Fruit fly (Drosophila melanogaster) whole organism, embryonic: ENCODE results near the gene Traf4.
A peak's percentile ranks its signal among the peaks of the same experiment; 100 is the strongest.

Experiments
- Aef1 ChIP-seq: fragments of 200-800 bp; sonication (Bioruptor generic); IDR thresholded peaks from 3 replicates; pipeline ENCODE4 v1.3.6; 2022; ENCODE audit warnings: missing biosample characterization, missing genetic modification characterization
- Atf-2 ChIP-seq: fragments of 200-800 bp; sonication (Bioruptor generic); optimal IDR thresholded peaks from 2 replicates; lab custom pipeline; 2016; ENCODE audit warnings: missing biosample characterization, missing genetic modification characterization
- Blimp-1 ChIP-seq: fragments of 200-800 bp; sonication (Bioruptor generic); optimal IDR thresholded peaks from 3 replicates; lab custom pipeline; 2018; ENCODE audit warnings: missing biosample characterization, missing genetic modification characterization, mild to moderate bottlenecking, moderate library complexity, missing genetic modification reagents
- Bteb2 ChIP-seq: fragments of 200-800 bp; sonication (Bioruptor generic); optimal IDR thresholded peaks from 2 replicates; lab custom pipeline; 2016; ENCODE audit warnings: missing biosample characterization, missing genetic modification characterization
- CG10431 ChIP-seq: fragments of 200-800 bp; sonication (Bioruptor generic); optimal IDR thresholded peaks from 3 replicates; lab custom pipeline; 2018; ENCODE audit warnings: missing biosample characterization, mild to moderate bottlenecking, missing genetic modification characterization
- CG11398 ChIP-seq: fragments of 200-800 bp; sonication (Bioruptor generic); optimal IDR thresholded peaks from 2 replicates; lab custom pipeline; 2016; ENCODE audit warnings: missing biosample characterization, missing genetic modification characterization
- CG11695 ChIP-seq: fragments of 200-800 bp; sonication (Bioruptor generic); IDR thresholded peaks from 3 replicates; pipeline ENCODE4 v1.3.6; 2022; ENCODE audit warnings: missing biosample characterization, missing genetic modification characterization
- CG12071 ChIP-seq: fragments of 200-800 bp; sonication (Bioruptor generic); optimal IDR thresholded peaks from 3 replicates; lab custom pipeline; 2018; ENCODE audit warnings: missing biosample characterization, mild to moderate bottlenecking, missing genetic modification characterization
- CG14050 ChIP-seq: fragments of 200-800 bp; sonication (Bioruptor generic); IDR thresholded peaks from 3 replicates; pipeline ENCODE4 v1.3.6; 2022; ENCODE audit warnings: missing biosample characterization, missing genetic modification characterization
- CG1529 ChIP-seq: fragments of 200-800 bp; sonication (Bioruptor generic); optimal IDR thresholded peaks from 3 replicates; lab custom pipeline; 2018; ENCODE audit warnings: missing biosample characterization, missing genetic modification characterization
- CG15479 ChIP-seq: fragments of 200-800 bp; sonication (Bioruptor generic); optimal IDR thresholded peaks from 3 replicates; lab custom pipeline; 2019; ENCODE audit warnings: missing biosample characterization, mild to moderate bottlenecking, missing genetic modification characterization, moderate library complexity
- CG1603 ChIP-seq: fragments of 200-800 bp; sonication (Bioruptor generic); optimal IDR thresholded peaks from 2 replicates; lab custom pipeline; 2019; ENCODE audit warnings: missing biosample characterization, mild to moderate bottlenecking, missing genetic modification characterization, moderate library complexity
- CG17361 ChIP-seq: fragments of 200-800 bp; sonication (Bioruptor generic); IDR thresholded peaks from 3 replicates; pipeline ENCODE4 v1.3.6; 2022; ENCODE audit warnings: missing biosample characterization, missing genetic modification characterization
- CG1832 ChIP-seq: fragments of 200-800 bp; sonication (Bioruptor generic); optimal IDR thresholded peaks from 2 replicates; lab custom pipeline; 2017; ENCODE audit warnings: missing biosample characterization, mild to moderate bottlenecking, missing genetic modification characterization, inconsistent platforms
- CG3281 ChIP-seq: fragments of 200-800 bp; sonication (Bioruptor generic); optimal IDR thresholded peaks from 3 replicates; lab custom pipeline; 2017; ENCODE audit warnings: missing biosample characterization, mild to moderate bottlenecking, missing genetic modification characterization
- CG33213 ChIP-seq: fragments of 200-800 bp; sonication (Bioruptor generic); optimal IDR thresholded peaks from 3 replicates; lab custom pipeline; 2016; ENCODE audit warnings: missing biosample characterization, missing genetic modification characterization
- CG4282 ChIP-seq: fragments of 200-800 bp; sonication (Bioruptor generic); optimal IDR thresholded peaks from 2 replicates; lab custom pipeline; 2016; ENCODE audit warnings: missing biosample characterization, missing genetic modification characterization
- CG4404 ChIP-seq: fragments of 200-800 bp; sonication (Bioruptor generic); IDR thresholded peaks from 2 replicates; pipeline ENCODE4 v1.3.6; 2022; ENCODE audit warnings: missing biosample characterization, missing genetic modification characterization
- CG7271 ChIP-seq: fragments of 200-800 bp; sonication (Bioruptor generic); optimal IDR thresholded peaks from 2 replicates; lab custom pipeline; 2018; ENCODE audit warnings: missing biosample characterization, mild to moderate bottlenecking, missing genetic modification characterization, moderate library complexity
- CG7839 ChIP-seq: fragments of 200-800 bp; sonication (Bioruptor generic); optimal IDR thresholded peaks from 3 replicates; lab custom pipeline; 2018; ENCODE audit warnings: missing biosample characterization, mild to moderate bottlenecking, missing genetic modification characterization, moderate library complexity
- CG8478 ChIP-seq: fragments of >200 bp; optimal IDR thresholded peaks from 2 replicates; lab custom pipeline; 2018
- CG8924 ChIP-seq: fragments of 200-800 bp; optimal IDR thresholded peaks from 3 replicates; lab custom pipeline; 2019; ENCODE audit warnings: missing biosample characterization, mild to moderate bottlenecking, missing genetic modification characterization, moderate library complexity
- CG9437 ChIP-seq: fragments of 200-800 bp; sonication (Bioruptor generic); optimal IDR thresholded peaks from 2 replicates; lab custom pipeline; 2018; ENCODE audit warnings: missing biosample characterization, mild to moderate bottlenecking, missing genetic modification characterization
- CG9876 ChIP-seq: fragments of 200-800 bp; sonication (Bioruptor generic); optimal IDR thresholded peaks from 2 replicates; lab custom pipeline; 2016; ENCODE audit warnings: missing biosample characterization, missing genetic modification characterization
- Dad ChIP-seq: fragments of 200-800 bp; sonication (Bioruptor generic); optimal IDR thresholded peaks from 3 replicates; lab custom pipeline; 2016; ENCODE audit warnings: missing biosample characterization, missing genetic modification characterization
- Dp ChIP-seq: fragments of 200-800 bp; sonication (Bioruptor generic); optimal IDR thresholded peaks from 2 replicates; lab custom pipeline; 2018; ENCODE audit warnings: missing biosample characterization, mild to moderate bottlenecking, missing genetic modification characterization, moderate library complexity
- ERR ChIP-seq: fragments of 200-800 bp; sonication (Bioruptor generic); optimal IDR thresholded peaks from 2 replicates; lab custom pipeline; 2016; ENCODE audit warnings: missing biosample characterization, missing genetic modification characterization
- Elba2 ChIP-seq: fragments of 200-800 bp; sonication (Bioruptor generic); optimal IDR thresholded peaks from 3 replicates; lab custom pipeline; 2016; ENCODE audit warnings: missing biosample characterization, missing genetic modification characterization
- HHEX ChIP-seq: fragments of 200-800 bp; sonication (Bioruptor generic); optimal IDR thresholded peaks from 3 replicates; lab custom pipeline; 2017; ENCODE audit warnings: missing biosample characterization, mild to moderate bottlenecking, missing genetic modification characterization, missing genetic modification reagents
- Hr39 ChIP-seq: fragments of >200 bp; optimal IDR thresholded peaks from 2 replicates; lab custom pipeline; 2017
- NC2β ChIP-seq: fragments of 200-800 bp; sonication (Bioruptor generic); optimal IDR thresholded peaks from 2 replicates; lab custom pipeline; 2016; ENCODE audit warnings: missing biosample characterization, missing genetic modification characterization
- Nf-YC ChIP-seq: fragments of 200-800 bp; optimal IDR thresholded peaks from 3 replicates; lab custom pipeline; 2019; ENCODE audit warnings: missing biosample characterization, mild to moderate bottlenecking, missing genetic modification characterization, moderate library complexity
- PHDP ChIP-seq: fragments of 200-800 bp; sonication (Bioruptor generic); optimal IDR thresholded peaks from 3 replicates; lab custom pipeline; 2018; ENCODE audit warnings: missing biosample characterization, mild to moderate bottlenecking, missing genetic modification characterization, moderate library complexity
- Sox100B ChIP-seq: fragments of 200-800 bp; sonication (Bioruptor generic); optimal IDR thresholded peaks from 3 replicates; lab custom pipeline; 2018; ENCODE audit warnings: missing biosample characterization, mild to moderate bottlenecking, missing genetic modification characterization
- ac ChIP-seq: fragments of 200-800 bp; sonication (Bioruptor generic); optimal IDR thresholded peaks from 3 replicates; lab custom pipeline; 2017; ENCODE audit warnings: missing biosample characterization, mild to moderate bottlenecking, missing genetic modification characterization
- ash1 ChIP-seq: fragments of 200-800 bp; sonication (Bioruptor generic); optimal IDR thresholded peaks from 2 replicates; lab custom pipeline; 2018; ENCODE audit warnings: missing biosample characterization, mild to moderate bottlenecking, missing genetic modification characterization
- ato ChIP-seq: fragments of 200-800 bp; sonication (Bioruptor generic); IDR thresholded peaks from 2 replicates; pipeline ENCODE4 v1.3.6; 2022; ENCODE audit warnings: missing biosample characterization, missing genetic modification characterization; ENCODE audit not compliant: partially characterized antibody
- az2 ChIP-seq: fragments of 200-800 bp; sonication (Bioruptor generic); optimal IDR thresholded peaks from 3 replicates; lab custom pipeline; 2016; ENCODE audit warnings: missing biosample characterization, missing genetic modification characterization
- bowl ChIP-seq: fragments of 200-800 bp; sonication (Bioruptor generic); IDR thresholded peaks from 2 replicates; pipeline ENCODE4 v1.3.6; 2022; ENCODE audit warnings: missing biosample characterization, missing genetic modification characterization
- chn ChIP-seq: fragments of 200-800 bp; sonication (Bioruptor generic); optimal IDR thresholded peaks from 2 replicates; lab custom pipeline; 2016; ENCODE audit warnings: missing biosample characterization, missing genetic modification characterization
- cwo ChIP-seq: fragments of 200-800 bp; sonication (Bioruptor generic); optimal IDR thresholded peaks from 3 replicates; lab custom pipeline; 2017; ENCODE audit warnings: missing biosample characterization, missing genetic modification characterization, mild to moderate bottlenecking, moderate library complexity, missing genetic modification reagents
- dan ChIP-seq: fragments of 200-800 bp; sonication (Bioruptor generic); IDR thresholded peaks from 2 replicates; pipeline ENCODE4 v1.3.6; 2022; ENCODE audit warnings: missing biosample characterization, missing genetic modification characterization
- dati ChIP-seq: fragments of 200-800 bp; sonication (Bioruptor generic); IDR thresholded peaks from 2 replicates; pipeline ENCODE4 v1.3.6; 2022; ENCODE audit warnings: missing biosample characterization, missing genetic modification characterization
- gt ChIP-seq: fragments of 200-800 bp; sonication (Bioruptor generic); IDR thresholded peaks from 2 replicates; pipeline ENCODE4 v1.3.6; 2022; ENCODE audit warnings: missing biosample characterization, missing genetic modification characterization
- hkb ChIP-seq, 2 experiments: fragments of 200-800 bp in 1 of 2; fragments of >200 bp in 1 of 2; sonication (Bioruptor generic) in 1 of 2; IDR thresholded peaks in 1 of 2; optimal IDR thresholded peaks in 1 of 2; 2 replicates each; pipeline versions ENCODE4 v1.3.6 to Lab custom; 2017 to 2022; ENCODE audit warnings: missing biosample characterization in 1 of 2, missing genetic modification characterization in 1 of 2
- kah ChIP-seq: fragments of 200-800 bp; sonication (Bioruptor generic); optimal IDR thresholded peaks from 2 replicates; lab custom pipeline; 2018; ENCODE audit warnings: missing biosample characterization, mild to moderate bottlenecking, missing genetic modification characterization
- so ChIP-seq: fragments of 200-800 bp; sonication (Bioruptor generic); IDR thresholded peaks from 3 replicates; pipeline ENCODE4 v1.3.6; 2022; ENCODE audit warnings: missing biosample characterization, missing genetic modification characterization
- tap ChIP-seq: fragments of 200-800 bp; optimal IDR thresholded peaks from 3 replicates; lab custom pipeline; 2019; ENCODE audit warnings: missing biosample characterization, mild to moderate bottlenecking, missing genetic modification characterization, moderate library complexity
- z ChIP-seq: fragments of 200-800 bp; sonication (Bioruptor generic); IDR thresholded peaks from 3 replicates; pipeline ENCODE4 v1.3.6; 2022; ENCODE audit warnings: missing biosample characterization, missing genetic modification characterization

The Traf4 gene

dm6 chr2L:4368553-4369268 is 7.0 kb downstream of the Traf4 start (continued):
- TF ChIP-seq Atf-2 (GFP tag; lab: Kevin White, UChicago) (no peak), ac (peak; percentile 1), Dad (GFP tag; lab: Kevin White, UChicago) (no peak), Bteb2 (GFP tag; lab: Kevin White, UChicago) (no peak), HHEX (GFP tag; lab: Kevin White, UChicago) (no peak), chn (GFP tag; lab: Kevin White, UChicago) (no peak), hkb (optimal IDR thresholded peaks at IDR 0.05; lab: Kevin White, UChicago) (no peak), hkb (GFP tag; IDR thresholded peaks at IDR 0.05; lab: Robert Waterston, UW) (no peak), Hr39 (no peak), Blimp-1 (GFP tag; lab: Kevin White, UChicago) (no peak), CG14050 (GFP tag; lab: Robert Waterston, UW) (no peak), CG8924 (tag; lab: Kevin White, UChicago) (peak; percentile 28), CG1603 (tag; lab: Kevin White, UChicago) (no peak), Elba2 (GFP tag; lab: Kevin White, UChicago) (no peak), CG11398 (GFP tag; lab: Kevin White, UChicago) (no peak), CG33213 (GFP tag; lab: Kevin White, UChicago) (no peak), CG15479 (GFP tag; lab: Kevin White, UChicago) (peak; percentile 99), bowl (no peak), cwo (GFP tag; lab: Kevin White, UChicago) (no peak), PHDP (tag; lab: Kevin White, UChicago) (no peak), so (GFP tag; lab: Robert Waterston, UW) (peak; percentile 47; the same call in 1 of the 3 replicates), CG8478 (lab: Kevin White, UChicago) (no peak), ERR (no peak), CG4404 (GFP tag; lab: Robert Waterston, UW) (no peak), ato (GFP tag; lab: Robert Waterston, UW) (no peak), CG7271 (tag; lab: Kevin White, UChicago) (no peak), CG9437 (no peak), CG12071 (GFP tag; lab: Kevin White, UChicago) (no peak), CG10431 (GFP tag; lab: Kevin White, UChicago) (no peak), z (GFP tag; lab: Robert Waterston, UW) (no peak), Sox100B (GFP tag; lab: Kevin White, UChicago) (no peak), CG9876 (GFP tag; lab: Kevin White, UChicago) (no peak), kah (no peak), CG7839 (tag; lab: Kevin White, UChicago) (no peak), CG4282 (GFP tag; lab: Kevin White, UChicago) (no peak), Nf-YC (tag; lab: Kevin White, UChicago) (no peak), dati (no peak), CG17361 (GFP tag; lab: Robert Waterston, UW) (peak; percentile 27; the same call in 1 of the 3 replicates), Dp (GFP tag; lab: Kevin White, UChicago) (no peak), gt (GFP tag; lab: Robert Waterston, UW) (no peak), ash1 (GFP tag; lab: Kevin White, UChicago) (no peak), tap (tag; lab: Kevin White, UChicago) (no peak), NC2β (GFP tag; lab: Kevin White, UChicago) (no peak), dan (GFP tag; lab: Robert Waterston, UW) (no peak), Aef1 (no peak), az2 (GFP tag; lab: Kevin White, UChicago) (no peak), CG1832 (GFP tag; lab: Kevin White, UChicago) (no peak), CG11695 (GFP tag; lab: Robert Waterston, UW) (no peak), CG1529 (no peak), CG3281 (GFP tag; lab: Kevin White, UChicago) (no peak)
